Fruit fly (Drosophila melanogaster) whole organism, adult: ENCODE results near the gene DCTN5-p25.

ENCODE experiments used
- CG11617 ChIP-seq: fragments of 200-800 bp; sonication (Bioruptor generic); optimal IDR thresholded peaks from 2 replicates; lab custom pipeline; 2017; ENCODE audit warnings: mild to moderate bottlenecking, missing biosample characterization, missing genetic modification reagents, missing genetic modification characterization
- CG12768 ChIP-seq: fragments of 200-800 bp; sonication (Bioruptor generic); optimal IDR thresholded peaks from 2 replicates; lab custom pipeline; 2017; ENCODE audit warnings: missing biosample characterization, missing genetic modification characterization, mild to moderate bottlenecking, moderate library complexity, missing genetic modification reagents
- CG14711 ChIP-seq: fragments of 200-800 bp; sonication (Bioruptor generic); optimal IDR thresholded peaks from 2 replicates; lab custom pipeline; 2018; ENCODE audit warnings: missing biosample characterization, mild to moderate bottlenecking, missing genetic modification characterization, moderate library complexity
- CG1620 ChIP-seq: fragments of 200-800 bp; sonication (Bioruptor generic); optimal IDR thresholded peaks from 2 replicates; lab custom pipeline; 2016; ENCODE audit warnings: missing biosample characterization, missing genetic modification characterization
- CG33017 ChIP-seq: fragments of 200-800 bp; sonication (Bioruptor generic); optimal IDR thresholded peaks from 2 replicates; lab custom pipeline; 2018; ENCODE audit warnings: missing biosample characterization, mild to moderate bottlenecking, missing genetic modification characterization, moderate library complexity
- CG5204 ChIP-seq: fragments of 200-800 bp; sonication (Bioruptor generic); optimal IDR thresholded peaks from 2 replicates; lab custom pipeline; 2016; ENCODE audit warnings: missing biosample characterization, missing genetic modification characterization
- CG7045 ChIP-seq: fragments of 200-800 bp; sonication (Bioruptor generic); optimal IDR thresholded peaks from 2 replicates; lab custom pipeline; 2017; ENCODE audit warnings: missing biosample characterization, mild to moderate bottlenecking, missing genetic modification characterization
- CG7101 ChIP-seq: fragments of 200-800 bp; sonication (Bioruptor generic); optimal IDR thresholded peaks from 2 replicates; lab custom pipeline; 2018; ENCODE audit warnings: missing biosample characterization, mild to moderate bottlenecking, missing genetic modification characterization, moderate library complexity
- Clk ChIP-seq: fragments of 200-800 bp; sonication (Bioruptor generic); optimal IDR thresholded peaks from 2 replicates; lab custom pipeline; 2017; ENCODE audit warnings: missing biosample characterization, missing genetic modification characterization
- Crg-1 ChIP-seq: fragments of 200-800 bp; sonication (Bioruptor generic); optimal IDR thresholded peaks from 2 replicates; lab custom pipeline; 2016; ENCODE audit warnings: missing biosample characterization, missing genetic modification characterization
- Hr96 ChIP-seq: fragments of 200-800 bp; sonication (Bioruptor generic); optimal IDR thresholded peaks from 2 replicates; lab custom pipeline; 2016; ENCODE audit warnings: missing biosample characterization, missing genetic modification characterization
- Mnt ChIP-seq: fragments of 200-800 bp; sonication (Bioruptor generic); optimal IDR thresholded peaks from 2 replicates; lab custom pipeline; 2016; ENCODE audit warnings: missing biosample characterization, mild to moderate bottlenecking, missing genetic modification characterization
- bab1 ChIP-seq: fragments of 200-800 bp; sonication (Bioruptor generic); optimal IDR thresholded peaks from 3 replicates; lab custom pipeline; 2019; ENCODE audit warnings: missing biosample characterization, mild to moderate bottlenecking, missing genetic modification characterization, moderate library complexity
- cic ChIP-seq: fragments of 200-800 bp; sonication (Bioruptor generic); optimal IDR thresholded peaks from 2 replicates; lab custom pipeline; 2017; ENCODE audit warnings: missing biosample characterization, mild to moderate bottlenecking, missing genetic modification characterization, moderate library complexity
- cnc ChIP-seq, 2 experiments: fragments of >200 bp; optimal IDR thresholded peaks; 2 replicates each; lab custom pipeline; 2017
- kay ChIP-seq: fragments of 200-800 bp; sonication (Bioruptor generic); peaks from one replicate; lab custom pipeline; 2016; ENCODE audit warnings: missing biosample characterization, missing genetic modification characterization, borderline replicate concordance
- ovo ChIP-seq: fragments of 200-800 bp; sonication (Bioruptor generic); optimal IDR thresholded peaks from 2 replicates; lab custom pipeline; 2016; ENCODE audit warnings: missing biosample characterization, missing genetic modification characterization
- pad ChIP-seq: fragments of 200-800 bp; sonication (Bioruptor generic); optimal IDR thresholded peaks from 3 replicates; lab custom pipeline; 2017; ENCODE audit warnings: missing biosample characterization, missing genetic modification characterization, mild to moderate bottlenecking, moderate library complexity, missing genetic modification reagents
- tj ChIP-seq: fragments of 200-800 bp; sonication (Bioruptor generic); optimal IDR thresholded peaks from 3 replicates; lab custom pipeline; 2017; ENCODE audit warnings: missing biosample characterization, mild to moderate bottlenecking, missing genetic modification characterization, moderate library complexity
- toe ChIP-seq: fragments of 200-800 bp; sonication (Bioruptor generic); optimal IDR thresholded peaks from 2 replicates; lab custom pipeline; 2016; ENCODE audit warnings: missing biosample characterization, missing genetic modification characterization

The DCTN5-p25 gene

dm6 chr2L:15038339-15039308 lies 33.1 kb downstream of the DCTN5-p25 start, which contains the start of gene CIAPIN1:
TSS of gene CIAPIN1 (minus strand) at chr2L:15038861.
- TF ChIP-seq cnc (optimal IDR thresholded peaks at IDR 0.05; lab: Kevin White, UChicago): peak; percentile 79 to 86
- no peak for TF ChIP-seq Hr96 (GFP tag; lab: Kevin White, UChicago)
- TF ChIP-seq pad: no peak
- peak; percentile 38 for TF ChIP-seq kay
- TF ChIP-seq CG5204 (GFP tag; lab: Kevin White, UChicago): no peak

dm6 chr2L:15039309-15039772 lies 33.8 kb downstream of the DCTN5-p25 start:
- TF ChIP-seq toe (peak; percentile 41), CG12768 (GFP tag; lab: Kevin White, UChicago) (peak; percentile 15), pad (peak; percentile 54), Crg-1 (GFP tag; lab: Kevin White, UChicago) (peak; percentile 47), ovo (GFP tag; lab: Kevin White, UChicago) (no peak), bab1 (peak; percentile 40), tj (GFP tag; lab: Kevin White, UChicago) (no peak), CG7101 (tag; lab: Kevin White, UChicago) (peak; percentile 45), Mnt (peak; percentile 18), CG5204 (GFP tag; lab: Kevin White, UChicago) (peak; percentile 12), Hr96 (GFP tag; lab: Kevin White, UChicago) (peak; percentile 61), Clk (GFP tag; lab: Kevin White, UChicago) (no peak), CG1620 (GFP tag; lab: Kevin White, UChicago) (peak; percentile 56), CG7045 (no peak), CG14711 (tag; lab: Kevin White, UChicago) (peak; percentile 36)

- TF ChIP-seq tj (GFP tag; lab: Kevin White, UChicago) (no peak), CG11617 (GFP tag; lab: Kevin White, UChicago) (no peak), CG7045 (no peak), cic (GFP tag; lab: Kevin White, UChicago) (no peak), pad (no peak), Mnt (no peak), bab1 (no peak), ovo (GFP tag; lab: Kevin White, UChicago) (no peak), cnc (optimal IDR thresholded peaks at IDR 0.05; lab: Kevin White, UChicago) (no peak), CG7101 (tag; lab: Kevin White, UChicago) (no peak), CG12768 (GFP tag; lab: Kevin White, UChicago) (no peak), CG14711 (tag; lab: Kevin White, UChicago) (no peak), Clk (GFP tag; lab: Kevin White, UChicago) (no peak), CG5204 (GFP tag; lab: Kevin White, UChicago) (no peak), toe (no peak), CG33017 (tag; lab: Kevin White, UChicago) (no peak), kay (no peak)
Measured at dm6 chr2L:15043718-15044117, 38.2 kb downstream of the DCTN5-p25 start.

dm6 chr2L:15052805-15053388 lies 47.4 kb downstream of the DCTN5-p25 start:
- TF ChIP-seq CG1620 (GFP tag; lab: Kevin White, UChicago) (no peak), bab1 (no peak), tj (GFP tag; lab: Kevin White, UChicago) (no peak), CG5204 (GFP tag; lab: Kevin White, UChicago) (no peak), CG12768 (GFP tag; lab: Kevin White, UChicago) (no peak), CG33017 (tag; lab: Kevin White, UChicago) (no peak), CG14711 (tag; lab: Kevin White, UChicago) (no peak), cic (GFP tag; lab: Kevin White, UChicago) (no peak), Mnt (no peak), CG7101 (tag; lab: Kevin White, UChicago) (no peak), Crg-1 (GFP tag; lab: Kevin White, UChicago) (no peak), pad (no peak), Hr96 (GFP tag; lab: Kevin White, UChicago) (no peak)

- TF ChIP-seq Hr96 (GFP tag; lab: Kevin White, UChicago) (no peak), pad (no peak), CG12768 (GFP tag; lab: Kevin White, UChicago) (no peak), cnc (optimal IDR thresholded peaks at IDR 0.05; lab: Kevin White, UChicago) (no peak), kay (no peak), ovo (GFP tag; lab: Kevin White, UChicago) (no peak), CG14711 (tag; lab: Kevin White, UChicago) (no peak), bab1 (no peak)
Measured at dm6 chr2L:15055105-15055504, 49.6 kb downstream of the DCTN5-p25 start.
